Worm (Caenorhabditis elegans) whole organism, mixed stage, embryonic: Measurements from ENCODE around the gene B0454.6.

ENCODE experiments used
- cnd-1 ChIP-seq: fragments of 200-800 bp; sonication (Bioruptor generic); optimal IDR thresholded peaks from 2 replicates; lab custom pipeline; 2018; ENCODE audit warnings: mild to moderate bottlenecking, missing genetic modification characterization, missing compliant biosample characterization
- lin-13 ChIP-seq: fragments of 150-350 bp; optimal IDR thresholded peaks from 2 replicates; lab custom pipeline; 2014; ENCODE audit warnings: missing biosample characterization, missing genetic modification characterization
- nhr-2 ChIP-seq: fragments of 150-350 bp; optimal IDR thresholded peaks from 2 replicates; lab custom pipeline; 2014; ENCODE audit warnings: missing biosample characterization, missing genetic modification characterization
- nhr-237 ChIP-seq: fragments of 150-350 bp; optimal IDR thresholded peaks from 2 replicates; lab custom pipeline; 2014; ENCODE audit warnings: missing biosample characterization, missing genetic modification characterization
- pha-4 ChIP-seq: fragments of 150-350 bp; optimal IDR thresholded peaks from 2 replicates; lab custom pipeline; 2018; ENCODE audit warnings: missing biosample characterization, missing genetic modification reagents, missing genetic modification characterization
- sptf-1 ChIP-seq: sonication (generic microtip); optimal IDR thresholded peaks from 2 replicates; lab custom pipeline; 2017; ENCODE audit warnings: mild to moderate bottlenecking, missing genetic modification characterization, moderate library complexity, missing compliant biosample characterization
- ztf-11 ChIP-seq: fragments of 150-350 bp; optimal IDR thresholded peaks from 2 replicates; lab custom pipeline; 2014; ENCODE audit warnings: missing biosample characterization, missing genetic modification characterization

ce11 chrII:3014196-3014849, 18.3 kb upstream of the B0454.6 start, which contains the start of gene C41H7.2:
- no peak for TF ChIP-seq nhr-2 (tag; lab: Kevin White, UChicago)
- TF ChIP-seq sptf-1 (tag; lab: Kevin White, UChicago) = no peak
- no peak for TF ChIP-seq pha-4 (tag; lab: Kevin White, UChicago)
- TF ChIP-seq ztf-11 (tag; lab: Kevin White, UChicago) = no peak
- TF ChIP-seq cnd-1 = no peak
- no peak for TF ChIP-seq nhr-237
- TF ChIP-seq lin-13 = no peak
